Fruit fly (Drosophila melanogaster): ENCODE measurements around the gene CG31516.

CG31516 gene

dm6 chr3R:4197055-4197454 lies 22.9 kb downstream of the CG31516 start, which contains the start of gene beta-Man (continued):
- TF ChIP-seq CG16813 (GFP tag; IDR thresholded peaks at IDR 0.05; ENCODE audit: partially characterized antibody) (peak; percentile 57; the same call in 2 of the 3 replicates), caup (GFP tag; optimal IDR thresholded peaks at IDR 0.05; ENCODE audit: severe bottlenecking) (no peak), CG7786 (GFP tag; optimal IDR thresholded peaks at IDR 0.05) (no peak), Spps (tag; optimal IDR thresholded peaks at IDR 0.05) (no peak), fru (optimal IDR thresholded peaks at IDR 0.05) (no peak), Bdp1 (GFP tag; optimal IDR thresholded peaks at IDR 0.05) (no peak), crol (GFP tag; IDR thresholded peaks at IDR 0.05) (no peak), CG1529 (GFP tag; optimal IDR thresholded peaks at IDR 0.05) (no peak), nmo (GFP tag; optimal IDR thresholded peaks at IDR 0.05) (no peak), CG31365 (tag; optimal IDR thresholded peaks at IDR 0.05) (no peak), CG2199 (GFP tag; IDR thresholded peaks at IDR 0.05) (peak; percentile 58; the same call in 1 of the 3 replicates), repo (GFP tag; optimal IDR thresholded peaks at IDR 0.05) (no peak), gt (GFP tag; IDR thresholded peaks at IDR 0.05) (no peak), CG8924 (tag; optimal IDR thresholded peaks at IDR 0.05) (no peak), ttk (GFP tag; IDR thresholded peaks at IDR 0.05) (no peak), cato (GFP tag; optimal IDR thresholded peaks at IDR 0.05; ENCODE audit: borderline replicate concordance) (no peak), pan (optimal IDR thresholded peaks at IDR 0.05) (no peak), pan (GFP tag; optimal IDR thresholded peaks at IDR 0.05 in 1 of 2, IDR thresholded peaks at IDR 0.05 in 1 of 2) (no peak), mld (GFP tag; IDR thresholded peaks at IDR 0.05; ENCODE audit: partially characterized antibody) (peak; percentile 52; the same call in 1 of the 3 replicates), ftz-f1 (GFP tag; optimal IDR thresholded peaks at IDR 0.05) (no peak), CG33557 (GFP tag; optimal IDR thresholded peaks at IDR 0.05) (no peak), CG34422 (GFP tag; IDR thresholded peaks at IDR 0.05) (no peak), CG3281 (GFP tag; optimal IDR thresholded peaks at IDR 0.05) (peak; percentile 4), CG8281 (tag; optimal IDR thresholded peaks at IDR 0.05) (no peak), CG8359 (GFP tag; optimal IDR thresholded peaks at IDR 0.05; ENCODE audit: borderline replicate concordance) (no peak), C15 (GFP tag; IDR thresholded peaks at IDR 0.05) (no peak), sd (tag; optimal IDR thresholded peaks at IDR 0.05) (no peak), Sox102F (GFP tag; optimal IDR thresholded peaks at IDR 0.05) (no peak), CG15514 (GFP tag; optimal IDR thresholded peaks at IDR 0.05) (peak; percentile 98), zen (tag; optimal IDR thresholded peaks at IDR 0.05) (no peak), ken (GFP tag; IDR thresholded peaks at IDR 0.05) (no peak), Doc2 (GFP tag; IDR thresholded peaks at IDR 0.05) (no peak), CG9876 (GFP tag; optimal IDR thresholded peaks at IDR 0.05) (no peak), CG8290 (GFP tag; optimal IDR thresholded peaks at IDR 0.05) (peak; percentile 33), CG8290 (tag; optimal IDR thresholded peaks at IDR 0.05) (peak in 1 of 2 experiments; percentile 60), CG7987 (GFP tag; optimal IDR thresholded peaks at IDR 0.05) (peak; percentile 1), CG3726 (GFP tag; IDR thresholded peaks at IDR 0.05) (no peak), CG5180 (GFP tag; optimal IDR thresholded peaks at IDR 0.05) (no peak), ewg (GFP tag; optimal IDR thresholded peaks at IDR 0.05) (no peak), B-H1 (GFP tag; IDR thresholded peaks at IDR 0.05) (no peak), CG1602 (GFP tag; optimal IDR thresholded peaks at IDR 0.05) (no peak), pnt (GFP tag; optimal IDR thresholded peaks at IDR 0.05) (no peak), CG12744 (GFP tag; optimal IDR thresholded peaks at IDR 0.05) (no peak), tx (GFP tag; optimal IDR thresholded peaks at IDR 0.05) (no peak), Hey (tag; optimal IDR thresholded peaks at IDR 0.05) (no peak), inv (GFP tag; IDR thresholded peaks at IDR 0.05; ENCODE audit: partially characterized antibody) (peak; percentile 22; the same call in 1 of the 2 replicates), D19B (GFP tag; optimal IDR thresholded peaks at IDR 0.05) (no peak), CG32532 (GFP tag; IDR thresholded peaks at IDR 0.05) (no peak), CG18011 (GFP tag; optimal IDR thresholded peaks at IDR 0.05) (peak; percentile 94), CG4854 (GFP tag; optimal IDR thresholded peaks at IDR 0.05) (no peak), stc (GFP tag; IDR thresholded peaks at IDR 0.05) (no peak), CG6765 (GFP tag; optimal IDR thresholded peaks at IDR 0.05) (peak; percentile 19)
